Worm (Caenorhabditis elegans) whole organism, L4/young adult: Measurements from ENCODE around the gene spe-36.

Experiments used
- W03F9.2 ChIP-seq: fragments of 150-350 bp; optimal IDR thresholded peaks from 2 replicates; lab custom pipeline; 2014; ENCODE audit warnings: missing biosample characterization, missing genetic modification characterization
- dao-5 ChIP-seq: sonication (generic microtip); optimal IDR thresholded peaks from 2 replicates; lab custom pipeline; 2016; ENCODE audit warnings: missing genotype, missing genetic modification characterization, moderate library complexity, missing compliant biosample characterization
- him-1 ChIP-seq: sonication (generic microtip); optimal IDR thresholded peaks from 2 replicates; lab custom pipeline; 2016; ENCODE audit warnings: missing genotype, missing genetic modification reagents, missing genetic modification characterization, missing compliant biosample characterization

DNA sequence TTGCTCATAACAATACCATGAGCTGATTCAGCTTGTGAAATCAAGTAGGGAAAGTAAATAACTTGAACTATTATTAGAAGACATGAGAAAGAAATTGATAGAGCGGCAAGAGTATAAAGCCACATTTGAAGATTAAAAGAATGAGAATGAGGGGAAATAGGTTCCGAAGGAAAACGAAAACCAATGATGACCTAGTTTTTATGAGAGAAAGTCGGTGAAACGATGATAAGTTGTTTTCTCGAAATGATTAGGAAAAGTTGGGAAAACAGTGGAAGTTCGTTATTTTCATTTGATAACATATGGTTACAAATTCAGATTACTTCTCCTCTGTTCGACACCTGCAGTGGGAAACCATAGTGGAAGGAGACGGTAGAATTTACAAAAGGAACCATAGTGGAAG, 40.3 kb downstream of the spe-36 start, which contains the start of gene col-128:
- TF ChIP-seq him-1 (no peak), dao-5 (no peak), W03F9.2 (tag; lab: Kevin White, UChicago) (no peak)
